Worm (Caenorhabditis elegans): ENCODE measurements around the gene F35C11.6.

The F35C11.6 gene

DNA sequence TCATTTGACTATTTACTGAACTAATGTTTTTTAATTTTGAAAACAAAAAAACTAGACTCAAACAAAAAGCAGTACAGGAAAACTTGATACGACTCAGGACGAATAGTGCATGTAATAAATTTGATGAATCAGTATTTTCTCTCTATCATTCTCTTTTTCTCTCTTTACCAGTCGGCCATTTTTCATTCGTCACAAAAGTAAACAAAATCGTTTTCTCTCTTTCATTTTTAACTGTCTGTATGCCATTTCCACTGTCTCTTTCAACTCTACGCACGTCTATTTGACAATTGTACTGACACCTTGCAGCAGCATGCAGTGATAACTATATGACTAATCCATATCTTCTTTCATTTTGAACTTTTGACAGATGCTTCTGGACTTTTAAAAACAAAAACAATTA is 10.2 kb downstream of the F35C11.6 start, which contains the start of the genes F35C11.2 and F35C11.4:
Gene F35C11.2 (minus strand): TSS at position 90 of the 400 bp plus-strand sequence.
Gene F35C11.4 (plus strand): TSS at position 260 of the 400 bp plus-strand sequence.
- TF ChIP-seq pqm-1 (tag; optimal IDR thresholded peaks at IDR 0.05) = peak; percentile 64
- no peak for TF ChIP-seq Y105C5A.15 (GFP tag; IDR thresholded peaks at IDR 0.05)
- TF ChIP-seq F49E8.2 (tag; optimal IDR thresholded peaks at IDR 0.05; ENCODE audit: borderline replicate concordance) = no peak
- peak; percentile 43; the same call in 1 of the 2 replicates for TF ChIP-seq php-3 (GFP tag; IDR thresholded peaks at IDR 0.05)
- TF ChIP-seq aha-1 (tag) = peak; percentile 25
- 0 out of 2 replicates have a peak, but pooled peaks have one; percentile 38 for TF ChIP-seq tra-1 (GFP tag; IDR thresholded peaks at IDR 0.05)
- TF ChIP-seq dve-1 (tag; optimal IDR thresholded peaks at IDR 0.05; ENCODE audit: insufficient read depth) = peak; percentile 79
- TF ChIP-seq lin-29 (GFP tag; IDR thresholded peaks at IDR 0.05) = no peak
- TF ChIP-seq F37D6.2 (tag; optimal IDR thresholded peaks at IDR 0.05) = no peak
- peak in 1 of 2 experiments; percentile 63 for TF ChIP-seq daf-16 (GFP tag; optimal IDR thresholded peaks at IDR 0.05)
- TF ChIP-seq daf-16 (tag; optimal IDR thresholded peaks at IDR 0.05) = peak; percentile 85
- no peak for TF ChIP-seq pha-4 (GFP tag; IDR thresholded peaks at IDR 0.05)
- peak; percentile 25 for TF ChIP-seq pha-4 (tag; optimal IDR thresholded peaks at IDR 0.05)
- peak; percentile 89 for TF ChIP-seq dmd-6 (GFP tag; IDR thresholded peaks at IDR 0.05)
- TF ChIP-seq T20F7.1 (GFP tag; optimal IDR thresholded peaks at IDR 0.05) = peak; percentile 16
- no peak for TF ChIP-seq lir-3 (tag; optimal IDR thresholded peaks at IDR 0.05)
- TF ChIP-seq nhr-48 (tag; optimal IDR thresholded peaks at IDR 0.05) = peak; percentile 31
- TF ChIP-seq nhr-28 (tag; optimal IDR thresholded peaks at IDR 0.05) = peak; percentile 70
- TF ChIP-seq hlh-11 (tag; optimal IDR thresholded peaks at IDR 0.05) = peak; percentile 80

DNA sequence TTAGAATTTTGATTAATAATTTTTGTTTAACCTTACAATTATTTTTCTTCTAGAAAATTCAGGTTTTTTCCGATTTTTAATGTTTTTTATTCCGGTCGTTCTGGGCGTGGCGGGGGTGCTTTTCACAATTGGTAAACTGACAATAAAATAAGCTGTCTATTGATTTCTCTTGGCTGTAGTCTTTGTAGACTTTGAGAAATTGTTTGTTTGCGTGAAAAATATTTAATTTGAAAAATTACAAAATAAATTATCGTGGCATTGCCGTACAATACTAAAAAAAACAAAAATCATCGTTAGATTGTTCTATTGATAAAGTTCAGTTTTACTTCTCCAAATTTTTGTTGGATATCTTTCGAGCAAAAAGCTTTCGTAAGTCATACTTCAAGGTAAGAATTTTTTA is 12.5 kb downstream of the F35C11.6 start, which contains the start of gene F35C11.3:
Gene F35C11.3 (plus strand): TSS at position 301 of the 400 bp plus-strand sequence.
- TF ChIP-seq nhr-10 (tag; optimal IDR thresholded peaks at IDR 0.05) (no peak), fos-1 (tag; optimal IDR thresholded peaks at IDR 0.05) (no peak), madf-9 (GFP tag; conservative IDR thresholded peaks at IDR 0.05) (no peak), skn-1 (tag; optimal IDR thresholded peaks at IDR 0.05) (no peak), nhr-76 (tag; optimal IDR thresholded peaks at IDR 0.05) (no peak), madf-5 (GFP tag; IDR thresholded peaks at IDR 0.05) (no peak), mxl-2 (GFP tag; conservative IDR thresholded peaks at IDR 0.05) (no peak), spr-1 (tag; optimal IDR thresholded peaks at IDR 0.05) (no peak), daf-12 (tag; optimal IDR thresholded peaks at IDR 0.05) (no peak), F10B5.3 (tag; optimal IDR thresholded peaks at IDR 0.05) (no peak), T26A8.4 (GFP tag; IDR thresholded peaks at IDR 0.05) (no peak), nhr-25 (tag; optimal IDR thresholded peaks at IDR 0.05; ENCODE audit: borderline replicate concordance, insufficient read depth) (no peak), Y105C5A.15 (GFP tag; IDR thresholded peaks at IDR 0.05) (no peak), sdz-12 (GFP tag; optimal IDR thresholded peaks at IDR 0.05) (no peak), jun-1 (tag; optimal IDR thresholded peaks at IDR 0.05) (no peak), lim-7 (GFP tag; IDR thresholded peaks at IDR 0.05) (no peak)

DNA sequence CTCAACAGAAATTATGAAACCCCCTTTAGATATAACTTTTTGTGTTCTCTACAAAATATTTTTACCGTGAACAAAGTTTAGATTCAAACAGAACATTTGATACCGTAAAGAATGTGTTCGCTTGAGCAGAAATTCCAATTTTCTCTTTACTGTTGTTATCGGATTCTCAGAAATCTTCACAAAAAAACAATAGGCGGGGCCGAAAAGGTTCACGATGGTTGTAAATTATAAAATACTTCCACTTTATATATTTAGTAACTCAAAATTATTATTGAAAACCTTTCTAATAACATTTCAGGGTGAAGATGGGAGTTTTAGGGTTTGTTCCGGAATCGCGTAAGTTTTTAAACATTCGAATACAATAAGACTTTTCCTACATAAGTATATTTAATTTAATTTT is 20.8 kb downstream of the F35C11.6 start, which contains the start of gene nlp-5:
Gene nlp-5 (plus strand): TSS at position 301 of the 400 bp plus-strand sequence.
- no peak for TF ChIP-seq dmd-6 (GFP tag; IDR thresholded peaks at IDR 0.05)
- peak in 1 of 2 experiments; percentile 61 for TF ChIP-seq unc-62 (GFP tag; optimal IDR thresholded peaks at IDR 0.05 in 1 of 2)
- TF ChIP-seq unc-62 (tag; optimal IDR thresholded peaks at IDR 0.05) = no peak

DNA sequence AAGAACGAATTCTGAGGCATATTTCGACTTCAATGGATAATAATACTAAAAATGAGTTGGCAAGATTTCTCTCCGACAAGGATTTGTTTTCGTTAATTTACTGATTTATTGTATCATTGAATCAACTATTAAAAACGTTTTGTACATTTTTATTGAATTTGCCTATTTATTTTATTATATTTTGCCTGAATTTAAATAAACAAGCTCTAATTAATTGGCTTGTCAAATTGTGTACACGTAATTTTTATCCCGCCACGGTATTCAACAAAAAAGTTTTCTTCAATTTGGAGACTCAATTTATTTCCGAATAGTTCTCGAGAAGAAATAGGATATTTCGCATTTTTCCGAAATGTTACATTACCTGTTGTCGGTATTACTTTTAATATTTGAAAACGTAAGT is 26.4 kb downstream of the F35C11.6 start, which contains the start of gene M110.7:
Gene M110.7 (plus strand): TSS at position 301 of the 400 bp plus-strand sequence.
- TF ChIP-seq mdl-1 (tag; optimal IDR thresholded peaks at IDR 0.05) (no peak), skn-1 (tag; optimal IDR thresholded peaks at IDR 0.05) (no peak), hmg-1.1 (GFP tag; IDR thresholded peaks at IDR 0.05) (no peak), daf-12 (tag; optimal IDR thresholded peaks at IDR 0.05) (no peak), dmd-6 (GFP tag; IDR thresholded peaks at IDR 0.05) (no peak), saeg-2 (GFP tag; IDR thresholded peaks at IDR 0.05) (no peak), nhr-10 (tag; optimal IDR thresholded peaks at IDR 0.05) (no peak), gei-8 (GFP tag; optimal IDR thresholded peaks at IDR 0.05) (no peak), lin-38 (GFP tag; IDR thresholded peaks at IDR 0.05) (no peak), F10B5.3 (tag; optimal IDR thresholded peaks at IDR 0.05) (no peak), lin-13 (GFP tag; optimal IDR thresholded peaks at IDR 0.05) (no peak), Y48G9A.11 (GFP tag; IDR thresholded peaks at IDR 0.05) (no peak)
